Fruit fly (Drosophila melanogaster) Kc167 (cell line): Measurements from ENCODE around the gene CG15818.

Source experiments
- Sin3A ChIP-seq: fragments of >200 bp; optimal IDR thresholded peaks from 2 replicates; lab custom pipeline; 2018; ENCODE audit warnings: missing external identifiers
- h ChIP-seq: fragments of >200 bp; optimal IDR thresholded peaks from 3 replicates; lab custom pipeline; 2018; ENCODE audit warnings: missing external identifiers
- insv ChIP-seq: fragments of >200 bp; optimal IDR thresholded peaks from 3 replicates; lab custom pipeline; 2018; ENCODE audit warnings: missing external identifiers
- psq ChIP-seq: fragments of >200 bp; optimal IDR thresholded peaks from 2 replicates; lab custom pipeline; 2017; ENCODE audit warnings: missing external identifiers
- ttk ChIP-seq: sonication (Bioruptor generic); optimal IDR thresholded peaks from 2 replicates; lab custom pipeline; 2017; ENCODE audit warnings: missing external identifiers

DNA sequence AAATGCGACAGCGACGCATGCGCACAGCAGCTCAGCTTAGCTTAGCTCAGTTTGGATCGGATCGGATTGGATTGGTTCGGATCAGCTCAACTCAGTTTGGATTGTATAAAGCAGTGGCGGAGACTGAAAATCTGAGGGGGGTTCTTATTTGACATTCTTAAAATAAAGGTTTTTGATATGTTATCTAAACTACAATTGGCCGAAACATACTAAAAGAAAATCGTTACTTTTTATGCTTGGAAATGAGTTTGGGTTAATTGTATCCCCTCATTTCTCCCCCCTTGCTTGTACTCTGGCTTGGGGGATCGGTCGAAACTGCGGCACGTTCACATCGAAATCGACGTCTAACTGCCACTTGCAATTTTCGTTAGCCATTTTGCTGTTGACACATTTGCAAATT, 34.6 kb upstream of the CG15818 start:
- no peak for TF ChIP-seq h (lab: Kevin White, UChicago)
- no peak for TF ChIP-seq Sin3A (lab: Kevin White, UChicago)
- TF ChIP-seq ttk (lab: Kevin White, UChicago) = no peak
- TF ChIP-seq psq (lab: Kevin White, UChicago) = no peak
- TF ChIP-seq insv (lab: Kevin White, UChicago) = no peak
